Fruit fly (Drosophila melanogaster) S2 (cell line): Measurements from ENCODE around the gene LManII.

Source experiments
- CG8478 ChIP-seq: fragments of >200 bp; optimal IDR thresholded peaks from 2 replicates; lab custom pipeline; 2018
- CTCF ChIP-seq, 2 experiments: fragments of >200 bp; optimal IDR thresholded peaks; 2 replicates each; lab custom pipeline; 2018

DNA sequence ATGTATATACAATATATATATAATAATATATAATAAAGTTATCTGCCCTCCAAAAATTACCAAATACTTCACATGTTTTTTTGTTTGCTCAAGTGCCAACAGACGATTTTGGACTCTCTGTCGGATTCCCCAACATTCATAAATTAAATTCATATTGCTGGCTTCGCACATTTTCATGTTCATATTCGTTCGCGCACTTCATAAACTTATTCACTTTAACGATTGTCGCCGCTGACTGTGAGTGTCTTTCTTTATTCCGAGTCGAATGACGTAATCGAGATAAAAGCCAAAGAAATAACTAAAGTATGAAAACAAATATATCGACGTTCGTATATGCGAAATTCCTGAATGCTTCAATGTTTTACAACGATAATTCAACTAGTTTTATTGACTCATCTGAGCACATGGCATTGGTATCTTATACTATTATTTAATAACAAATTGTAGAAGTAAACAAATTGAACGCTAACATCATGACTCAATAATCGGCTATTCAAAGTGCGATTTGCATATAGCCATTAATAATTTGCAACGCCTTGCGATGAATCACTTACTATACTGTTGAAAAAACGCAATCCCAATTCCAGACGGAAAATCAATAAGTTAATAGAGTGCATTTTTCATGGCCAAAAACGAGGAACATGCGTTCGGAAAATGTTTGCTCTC lies 43.0 kb downstream of the LManII start:
- TF ChIP-seq CG8478 (lab: Kevin White, UChicago), result no peak
- no peak for TF ChIP-seq CTCF (optimal IDR thresholded peaks at IDR 0.05; lab: Kevin White, UChicago)
